Worm (Caenorhabditis elegans) whole organism, early embryonic: ENCODE data around the gene K08B12.1.
A peak's percentile ranks its signal among the peaks of the same experiment; 100 is the strongest.

Experiments
- ama-1 ChIP-seq: fragments of 150-350 bp; optimal IDR thresholded peaks from 2 replicates; lab custom pipeline; 2014
- ceh-13 ChIP-seq: fragments of 200-800 bp; sonication (Bioruptor generic); optimal IDR thresholded peaks from 2 replicates; lab custom pipeline; 2018; ENCODE audit warnings: mild to moderate bottlenecking, missing genetic modification characterization, missing compliant biosample characterization
- hmg-4 ChIP-seq: fragments of 200-800 bp; sonication (Bioruptor generic); optimal IDR thresholded peaks from 2 replicates; lab custom pipeline; 2018; ENCODE audit warnings: mild to moderate bottlenecking, missing genetic modification characterization, missing compliant biosample characterization
- hnd-1 ChIP-seq: sonication (generic microtip); optimal IDR thresholded peaks from 2 replicates; lab custom pipeline; 2016; ENCODE audit warnings: missing genetic modification characterization, missing compliant biosample characterization
- tbx-37 ChIP-seq: fragments of 200-800 bp; sonication (Bioruptor generic); conservative IDR thresholded peaks from 2 replicates; pipeline ENCODE4 v1.3.6; 2022; ENCODE audit warnings: missing genetic modification reagents, missing genetic modification characterization, missing compliant biosample characterization

DNA sequence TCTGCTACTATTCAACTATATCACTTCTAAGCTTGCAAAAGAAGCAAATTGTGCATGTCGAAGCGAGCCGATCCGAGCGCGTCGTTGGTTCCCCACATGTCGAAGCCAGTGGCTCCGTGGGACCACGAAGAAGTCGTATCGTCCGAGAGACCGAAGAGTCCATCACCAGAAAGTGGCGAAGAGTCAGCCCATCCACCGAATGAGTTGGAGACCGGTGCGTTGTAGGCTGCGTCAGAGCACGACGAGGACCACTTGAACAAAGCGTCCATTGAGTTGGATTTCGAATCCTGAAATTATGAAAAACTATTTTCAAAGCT lies 35.2 kb upstream of the K08B12.1 start:
- TF ChIP-seq ama-1 (peak; percentile 1), hnd-1 (tag; lab: Kevin White, UChicago) (no peak), hmg-4 (GFP tag; lab: Kevin White, UChicago) (no peak), tbx-37 (GFP tag; lab: Robert Waterston, UW) (no peak), ceh-13 (GFP tag; lab: Kevin White, UChicago) (no peak)
